Worm (Caenorhabditis elegans) whole organism, L3 larva: ENCODE data around the gene rop-1.

ENCODE experiments used
- aly-2 ChIP-seq: fragments of 150-350 bp; optimal IDR thresholded peaks from 2 replicates; lab custom pipeline; 2014; ENCODE audit warnings: missing biosample characterization, missing genetic modification characterization
- ceh-16 ChIP-seq: sonication (generic microtip); optimal IDR thresholded peaks from 2 replicates; lab custom pipeline; 2017; ENCODE audit warnings: missing biosample characterization, missing genetic modification characterization
- ceh-82 ChIP-seq: fragments of 150-350 bp; optimal IDR thresholded peaks from 2 replicates; lab custom pipeline; 2014; ENCODE audit warnings: missing biosample characterization, missing genetic modification characterization
- ceh-9 ChIP-seq: sonication (generic microtip); optimal IDR thresholded peaks from 2 replicates; lab custom pipeline; 2018; ENCODE audit warnings: missing biosample characterization, missing genetic modification characterization
- daf-12 ChIP-seq: fragments of 150-350 bp; optimal IDR thresholded peaks from 2 replicates; lab custom pipeline; 2014; ENCODE audit warnings: missing biosample characterization, missing genetic modification reagents, missing genetic modification characterization
- egl-27 ChIP-seq: sonication (generic microtip); optimal IDR thresholded peaks from 4 replicates; lab custom pipeline; 2017; ENCODE audit warnings: missing biosample characterization, missing genetic modification reagents, missing genetic modification characterization
- egl-5 ChIP-seq: fragments of 150-350 bp; optimal IDR thresholded peaks from 2 replicates; lab custom pipeline; 2017; ENCODE audit warnings: missing biosample characterization, missing genetic modification reagents, missing genetic modification characterization, inconsistent platforms
- elt-1 ChIP-seq: fragments of 150-350 bp; optimal IDR thresholded peaks from 2 replicates; lab custom pipeline; 2014; ENCODE audit warnings: missing biosample characterization, missing genetic modification characterization
- elt-2 ChIP-seq: sonication (generic microtip); optimal IDR thresholded peaks from 2 replicates; lab custom pipeline; 2016; ENCODE audit warnings: missing genetic modification reagents, mild to moderate bottlenecking, missing genetic modification characterization, missing compliant biosample characterization
- elt-3 ChIP-seq, 3 experiments: fragments of 150-350 bp in 1 of 3; sonication (generic microtip) in 2 of 3; optimal IDR thresholded peaks; 2 replicates in 2 of 3; 4 replicates in 1 of 3; lab custom pipeline; 2014 to 2017; ENCODE audit warnings: missing biosample characterization in 3 of 3, missing genetic modification characterization in 3 of 3
- eor-1 ChIP-seq, 2 experiments: fragments of 150-350 bp; optimal IDR thresholded peaks; 2 replicates each; lab custom pipeline; 2014 to 2018; ENCODE audit warnings: missing biosample characterization in 2 of 2, missing genetic modification characterization in 2 of 2
- fkh-10 ChIP-seq: sonication (generic microtip); optimal IDR thresholded peaks from 2 replicates; lab custom pipeline; 2017; ENCODE audit warnings: missing biosample characterization, missing genetic modification reagents, missing genetic modification characterization
- fos-1 ChIP-seq: fragments of 150-350 bp; optimal IDR thresholded peaks from 2 replicates; lab custom pipeline; 2014; ENCODE audit warnings: missing biosample characterization, missing genetic modification characterization
- jun-1 ChIP-seq: fragments of 150-350 bp; optimal IDR thresholded peaks from 2 replicates; lab custom pipeline; 2014; ENCODE audit warnings: missing biosample characterization, missing genetic modification reagents, missing genetic modification characterization
- lin-39 ChIP-seq: fragments of 150-350 bp; optimal IDR thresholded peaks from 2 replicates; lab custom pipeline; 2018; ENCODE audit warnings: missing biosample characterization, missing genetic modification reagents, missing genetic modification characterization
- lsy-12 ChIP-seq: sonication (generic microtip); optimal IDR thresholded peaks from 2 replicates; lab custom pipeline; 2016; ENCODE audit warnings: mild to moderate bottlenecking, missing genetic modification characterization, missing compliant biosample characterization
- mdl-1 ChIP-seq: fragments of 150-350 bp; optimal IDR thresholded peaks from 2 replicates; lab custom pipeline; 2014; ENCODE audit warnings: missing biosample characterization, missing genetic modification characterization
- nfya-1 ChIP-seq: sonication (generic microtip); optimal IDR thresholded peaks from 2 replicates; lab custom pipeline; 2017; ENCODE audit warnings: missing genetic modification characterization, mild to moderate bottlenecking, missing compliant biosample characterization, antibody characterized with exemption, moderate library complexity; ENCODE audit not compliant: insufficient read depth
- nhr-11 ChIP-seq: fragments of 150-350 bp; optimal IDR thresholded peaks from 2 replicates; lab custom pipeline; 2014; ENCODE audit warnings: missing biosample characterization, missing genetic modification characterization
- nhr-12 ChIP-seq: fragments of 150-350 bp; optimal IDR thresholded peaks from 2 replicates; lab custom pipeline; 2014; ENCODE audit warnings: missing biosample characterization, missing genetic modification characterization
- nhr-23 ChIP-seq: fragments of 150-350 bp; optimal IDR thresholded peaks from 2 replicates; lab custom pipeline; 2014; ENCODE audit warnings: missing biosample characterization, missing genetic modification reagents, missing genetic modification characterization
- nhr-237 ChIP-seq: fragments of 150-350 bp; optimal IDR thresholded peaks from 2 replicates; lab custom pipeline; 2014; ENCODE audit warnings: missing biosample characterization, missing genetic modification characterization
- nhr-25 ChIP-seq: sonication (generic microtip); optimal IDR thresholded peaks from 2 replicates; lab custom pipeline; 2017; ENCODE audit warnings: missing biosample characterization, missing genetic modification characterization
- nhr-28 ChIP-seq: fragments of 150-350 bp; optimal IDR thresholded peaks from 2 replicates; lab custom pipeline; 2014; ENCODE audit warnings: missing biosample characterization, missing genetic modification characterization
- nhr-76 ChIP-seq: fragments of 150-350 bp; sonication (generic microtip); optimal IDR thresholded peaks from 5 replicates; lab custom pipeline; 2014; ENCODE audit warnings: missing biosample characterization, missing genetic modification characterization
- nhr-77 ChIP-seq: fragments of 150-350 bp; optimal IDR thresholded peaks from 2 replicates; lab custom pipeline; 2014; ENCODE audit warnings: missing biosample characterization, missing genetic modification characterization
- pha-4 ChIP-seq: fragments of 150-350 bp; optimal IDR thresholded peaks from 2 replicates; lab custom pipeline; 2014; ENCODE audit warnings: missing biosample characterization, missing genetic modification reagents, missing genetic modification characterization
- pqm-1 ChIP-seq: fragments of 150-350 bp; optimal IDR thresholded peaks from 2 replicates; lab custom pipeline; 2017; ENCODE audit warnings: missing biosample characterization, missing genetic modification characterization, inconsistent platforms
- skn-1 ChIP-seq: fragments of 150-350 bp; optimal IDR thresholded peaks from 2 replicates; lab custom pipeline; 2014; ENCODE audit warnings: missing biosample characterization, missing genetic modification characterization
- snpc-4 ChIP-seq: fragments of 150-350 bp; optimal IDR thresholded peaks from 2 replicates; lab custom pipeline; 2014; ENCODE audit warnings: missing biosample characterization, missing genetic modification characterization
- unc-62 ChIP-seq: fragments of 150-350 bp; sonication (generic microtip); optimal IDR thresholded peaks from 4 replicates; lab custom pipeline; 2014; ENCODE audit warnings: missing biosample characterization, missing genetic modification reagents, missing genetic modification characterization
- ztf-11 ChIP-seq: fragments of 150-350 bp; optimal IDR thresholded peaks from 2 replicates; lab custom pipeline; 2014; ENCODE audit warnings: missing biosample characterization, missing genetic modification characterization
- ztf-4 ChIP-seq: fragments of 150-350 bp; optimal IDR thresholded peaks from 2 replicates; lab custom pipeline; 2014; ENCODE audit warnings: missing biosample characterization, missing genetic modification characterization

rop-1 gene

DNA sequence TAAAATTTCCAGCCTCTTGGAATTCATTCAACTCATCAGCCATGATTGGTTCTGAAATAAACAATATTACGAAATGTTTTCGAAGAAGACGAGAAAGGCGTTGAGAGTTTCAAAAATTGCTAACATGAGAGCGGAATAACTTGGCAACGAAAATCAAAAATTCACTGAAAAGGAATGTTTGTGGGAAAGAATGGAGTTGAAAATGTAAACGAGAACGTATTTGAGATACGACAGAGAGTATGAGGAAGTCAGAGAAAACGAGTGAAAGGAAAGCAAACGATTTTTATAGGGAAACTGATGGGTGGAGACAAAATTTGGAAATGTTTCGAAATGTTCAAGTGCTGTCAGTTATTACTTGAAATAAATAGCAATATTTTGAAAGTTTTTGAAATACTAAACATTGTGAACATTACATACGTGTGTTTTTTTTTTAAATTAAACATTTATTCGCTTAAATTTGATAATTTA lies at the start of gene rop-1:
TSS of gene rop-1 (minus strand) at position 51 of the 468 bp plus-strand sequence.
- TF ChIP-seq nhr-11 (tag; lab: Kevin White, UChicago) (no peak), pqm-1 (tag; lab: Kevin White, UChicago) (peak; percentile 32), fos-1 (no peak), ztf-11 (tag; lab: Kevin White, UChicago) (no peak), nfya-1 (tag; lab: Kevin White, UChicago) (peak; percentile 7), nhr-25 (tag; lab: Kevin White, UChicago) (no peak), ceh-82 (tag; lab: Kevin White, UChicago) (no peak), nhr-77 (tag; lab: Kevin White, UChicago) (no peak), nhr-23 (tag; lab: Kevin White, UChicago) (no peak), elt-2 (tag; lab: Kevin White, UChicago) (peak; percentile 13), nhr-12 (no peak), pha-4 (tag; lab: Kevin White, UChicago) (peak; percentile 62), eor-1 (tag; optimal IDR thresholded peaks at IDR 0.05; lab: Kevin White, UChicago) (no peak), unc-62 (GFP tag; lab: Kevin White, UChicago) (no peak)

DNA sequence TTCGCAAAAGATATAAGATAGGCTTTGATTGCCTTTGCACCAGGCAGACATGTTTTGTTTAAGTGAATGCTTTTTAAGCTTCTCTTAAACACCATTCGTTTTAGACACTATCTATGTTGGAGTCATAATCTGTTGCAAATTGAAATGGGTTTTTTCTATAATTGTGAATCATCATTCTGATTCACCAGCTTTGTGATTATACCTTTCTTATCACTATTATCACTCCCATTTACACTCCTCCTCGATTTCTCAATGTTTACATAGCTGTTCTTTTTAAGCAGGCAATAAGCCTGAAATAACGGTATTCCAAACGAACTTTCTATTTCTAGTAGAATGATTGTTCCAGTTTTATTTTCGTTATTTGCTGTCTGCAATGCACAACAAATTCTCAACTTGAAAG lies 42.2 kb upstream of the rop-1 start, which contains the start of gene B0024.4:
TSS of gene B0024.4 (plus strand) at position 301 of the 400 bp plus-strand sequence.
- TF ChIP-seq ztf-4 (tag; lab: Kevin White, UChicago) (no peak), nhr-76 (tag; lab: Kevin White, UChicago) (no peak), unc-62 (GFP tag; lab: Kevin White, UChicago) (no peak), pha-4 (tag; lab: Kevin White, UChicago) (no peak), nhr-28 (tag; lab: Kevin White, UChicago) (no peak), ceh-16 (tag; lab: Kevin White, UChicago) (no peak), snpc-4 (tag; lab: Kevin White, UChicago) (no peak), jun-1 (no peak), nhr-77 (tag; lab: Kevin White, UChicago) (no peak), nfya-1 (tag; lab: Kevin White, UChicago) (no peak)

DNA sequence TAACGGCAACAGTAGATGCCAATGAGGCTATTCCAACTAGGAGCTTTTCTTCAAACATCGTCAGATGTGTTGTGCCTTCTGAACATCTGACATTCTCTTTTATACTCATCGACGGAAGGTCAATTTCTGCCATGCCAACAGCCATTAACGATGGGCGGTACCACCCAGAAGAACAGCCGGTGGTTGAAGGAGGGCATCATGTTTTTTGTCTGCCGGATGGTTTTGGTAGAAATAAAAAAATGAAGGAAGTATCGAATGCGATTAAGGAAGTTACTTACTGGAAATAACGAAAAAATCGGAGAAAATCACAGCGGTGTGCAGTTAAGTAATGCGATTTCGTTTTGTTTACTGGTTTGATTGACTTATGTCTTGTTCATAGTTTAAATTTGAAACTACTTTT lies 39.7 kb upstream of the rop-1 start, which contains the start of gene col-150:
TSS of gene col-150 (minus strand) at position 101 of the 400 bp plus-strand sequence.
- TF ChIP-seq elt-1 (tag; lab: Kevin White, UChicago) (no peak), ceh-9 (tag; lab: Kevin White, UChicago) (no peak), skn-1 (tag; lab: Kevin White, UChicago) (no peak), elt-2 (tag; lab: Kevin White, UChicago) (no peak), elt-3 (tag; optimal IDR thresholded peaks at IDR 0.05; lab: Kevin White, UChicago) (no peak), egl-27 (tag; lab: Kevin White, UChicago) (no peak), lsy-12 (tag; lab: Kevin White, UChicago) (no peak), fkh-10 (no peak), unc-62 (GFP tag; lab: Kevin White, UChicago) (no peak), lin-39 (tag; lab: Kevin White, UChicago) (no peak), egl-5 (tag; lab: Kevin White, UChicago) (no peak), mdl-1 (tag; lab: Kevin White, UChicago) (no peak), pqm-1 (tag; lab: Kevin White, UChicago) (no peak), eor-1 (tag; optimal IDR thresholded peaks at IDR 0.05; lab: Kevin White, UChicago) (no peak), nhr-237 (tag; lab: Kevin White, UChicago) (no peak), aly-2 (no peak), daf-12 (tag; lab: Kevin White, UChicago) (no peak), ztf-11 (tag; lab: Kevin White, UChicago) (no peak), ztf-4 (tag; lab: Kevin White, UChicago) (no peak)

DNA sequence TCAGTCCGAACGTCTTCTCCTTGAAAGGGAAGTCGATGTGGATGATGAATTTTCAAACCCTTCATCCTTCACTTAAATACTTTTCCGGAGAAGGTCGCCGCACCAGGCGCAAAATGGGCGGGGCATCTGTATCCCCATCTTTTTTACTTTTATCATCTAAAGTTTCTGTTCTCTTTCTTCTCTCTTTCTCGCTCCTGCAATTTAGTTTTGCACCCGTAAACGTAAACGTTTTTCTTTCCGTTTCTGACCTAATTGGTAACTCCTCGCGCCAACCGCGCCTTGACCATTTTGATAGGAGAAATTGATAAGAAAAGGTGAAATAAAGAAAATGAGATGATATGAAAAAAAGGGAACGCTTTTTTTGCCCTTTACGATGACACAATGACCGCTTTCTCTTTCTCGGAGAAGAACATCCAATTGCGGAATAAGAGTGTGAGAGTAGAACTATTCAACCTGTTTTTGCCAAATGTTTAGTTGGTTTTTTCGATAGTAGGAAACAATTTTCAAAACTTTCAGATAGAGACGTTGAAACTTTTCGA lies 38.0 kb upstream of the rop-1 start, which contains the start of gene col-149:
TSS of gene col-149 (minus strand) at position 51 of the 539 bp plus-strand sequence.
- TF ChIP-seq nhr-23 (tag; lab: Kevin White, UChicago) (peak; percentile 75), elt-1 (tag; lab: Kevin White, UChicago) (no peak), elt-3 (tag; optimal IDR thresholded peaks at IDR 0.05; lab: Kevin White, UChicago) (peak in 1 of 3 experiments; percentile 56)
